Worm (Caenorhabditis elegans): ENCODE results near the gene dpy-6.

DNA sequence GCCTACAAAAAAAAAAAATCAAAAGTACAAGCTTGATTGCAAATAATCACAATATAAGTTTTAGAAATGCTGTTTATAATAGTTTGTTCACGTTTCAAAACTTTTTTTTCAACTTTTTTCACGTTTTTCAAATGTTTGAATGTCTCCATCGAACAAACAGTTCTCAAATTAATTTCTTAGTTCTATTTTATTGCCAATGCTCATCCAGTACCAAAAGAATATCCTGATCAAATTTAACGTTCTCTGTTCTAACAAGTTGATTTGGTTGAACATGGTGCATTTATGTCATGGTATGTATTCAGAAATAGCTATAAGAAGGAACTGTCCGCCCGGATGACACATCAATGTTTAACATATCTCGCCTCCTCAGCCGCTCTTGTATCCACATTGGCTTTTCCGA, 23.1 kb downstream of the dpy-6 start, which contains the start of gene kin-9:
- TF ChIP-seq ceh-48 (tag; optimal IDR thresholded peaks at IDR 0.05): no peak
- TF ChIP-seq ceh-9 (tag; optimal IDR thresholded peaks at IDR 0.05): no peak
- no peak for TF ChIP-seq ceh-45 (GFP tag; IDR thresholded peaks at IDR 0.05)
- TF ChIP-seq ceh-6 (GFP tag; optimal IDR thresholded peaks at IDR 0.05): no peak
- no peak for TF ChIP-seq pha-4 (tag; optimal IDR thresholded peaks at IDR 0.05)
- TF ChIP-seq C38D4.7 (GFP tag; optimal IDR thresholded peaks at IDR 0.05): no peak
- no peak for TF ChIP-seq hlh-30 (tag; optimal IDR thresholded peaks at IDR 0.05; ENCODE audit: insufficient read depth)
- TF ChIP-seq F13H6.1 (tag; optimal IDR thresholded peaks at IDR 0.05): no peak
